Fruit fly (Drosophila melanogaster) whole organism, prepupa: ENCODE data around the gene CG5909.
A peak's percentile ranks its signal among the peaks of the same experiment; 100 is the strongest.

ENCODE experiments used
- Blimp-1 ChIP-seq: fragments of 200-800 bp; sonication (Bioruptor generic); optimal IDR thresholded peaks from 3 replicates; lab custom pipeline; 2017; ENCODE audit warnings: missing biosample characterization, missing genetic modification characterization, mild to moderate bottlenecking, moderate library complexity, missing genetic modification reagents
- CG11762 ChIP-seq: fragments of 200-800 bp; sonication (Bioruptor generic); optimal IDR thresholded peaks from 3 replicates; lab custom pipeline; 2016; ENCODE audit warnings: missing biosample characterization, missing genetic modification characterization; ENCODE audit not compliant: insufficient read depth
- CG11902 ChIP-seq: fragments of 200-800 bp; sonication (Bioruptor generic); optimal IDR thresholded peaks from 3 replicates; lab custom pipeline; 2016; ENCODE audit warnings: missing biosample characterization, missing genetic modification characterization
- CG15336 ChIP-seq: fragments of 200-800 bp; sonication (Bioruptor generic); IDR thresholded peaks from 2 replicates; pipeline ENCODE4 v1.3.6; 2022; ENCODE audit warnings: missing biosample characterization, missing genetic modification characterization
- CG16779 ChIP-seq: fragments of 200-800 bp; sonication (Bioruptor generic); optimal IDR thresholded peaks from 3 replicates; lab custom pipeline; 2017; ENCODE audit warnings: missing biosample characterization, mild to moderate bottlenecking, missing genetic modification characterization
- CG3032 ChIP-seq: fragments of 200-800 bp; optimal IDR thresholded peaks from 2 replicates; lab custom pipeline; 2019; ENCODE audit warnings: missing biosample characterization, mild to moderate bottlenecking, missing genetic modification characterization, moderate library complexity
- CG34406 ChIP-seq: fragments of 200-800 bp; sonication (Bioruptor generic); optimal IDR thresholded peaks from 3 replicates; lab custom pipeline; 2016; ENCODE audit warnings: missing biosample characterization, missing genetic modification characterization
- CG6163 ChIP-seq: fragments of 200-800 bp; sonication (Bioruptor generic); IDR thresholded peaks from 3 replicates; pipeline ENCODE4 v1.3.6; 2022; ENCODE audit warnings: missing biosample characterization, missing genetic modification characterization
- CG6276 ChIP-seq: fragments of 200-800 bp; sonication (Bioruptor generic); optimal IDR thresholded peaks from 2 replicates; lab custom pipeline; 2017; ENCODE audit warnings: missing biosample characterization, mild to moderate bottlenecking, missing genetic modification characterization
- CG6792 ChIP-seq: fragments of 200-800 bp; sonication (Bioruptor generic); optimal IDR thresholded peaks from 3 replicates; lab custom pipeline; 2016; ENCODE audit warnings: missing biosample characterization, missing genetic modification characterization
- CG6808 ChIP-seq: fragments of 200-800 bp; sonication (Bioruptor generic); optimal IDR thresholded peaks from 3 replicates; lab custom pipeline; 2017; ENCODE audit warnings: missing biosample characterization, missing genetic modification characterization, mild to moderate bottlenecking, moderate library complexity, missing genetic modification reagents
- CG6854 ChIP-seq: fragments of 200-800 bp; sonication (Bioruptor generic); optimal IDR thresholded peaks from 2 replicates; lab custom pipeline; 2017; ENCODE audit warnings: missing biosample characterization, mild to moderate bottlenecking, missing genetic modification characterization
- CG7368 ChIP-seq: fragments of 200-800 bp; sonication (Bioruptor generic); optimal IDR thresholded peaks from 3 replicates; lab custom pipeline; 2016; ENCODE audit warnings: missing biosample characterization, missing genetic modification characterization
- CG8632 ChIP-seq: fragments of 200-800 bp; sonication (Bioruptor generic); optimal IDR thresholded peaks from 3 replicates; lab custom pipeline; 2016; ENCODE audit warnings: missing biosample characterization, missing genetic modification characterization
- CG9139 ChIP-seq: fragments of 200-800 bp; sonication (Bioruptor generic); optimal IDR thresholded peaks from 3 replicates; lab custom pipeline; 2017; ENCODE audit warnings: missing biosample characterization, mild to moderate bottlenecking, missing genetic modification characterization
- Eip78C ChIP-seq: fragments of 200-800 bp; sonication (Bioruptor generic); peaks from one replicate; lab custom pipeline; 2016; ENCODE audit warnings: missing biosample characterization, missing genetic modification characterization
- Ets96B ChIP-seq: fragments of 200-800 bp; optimal IDR thresholded peaks from 2 replicates; lab custom pipeline; 2019; ENCODE audit warnings: missing biosample characterization, mild to moderate bottlenecking, missing genetic modification characterization, moderate library complexity
- Hr38 ChIP-seq: sonication (Bioruptor generic); optimal IDR thresholded peaks from 2 replicates; lab custom pipeline; 2016; ENCODE audit warnings: missing biosample characterization, missing genetic modification characterization
- Met ChIP-seq: fragments of 200-800 bp; sonication (Bioruptor generic); optimal IDR thresholded peaks from 3 replicates; lab custom pipeline; 2016; ENCODE audit warnings: missing biosample characterization, missing genetic modification characterization
- Sox102F ChIP-seq: fragments of 200-800 bp; sonication (Bioruptor generic); optimal IDR thresholded peaks from 2 replicates; lab custom pipeline; 2016; ENCODE audit warnings: missing biosample characterization, mild to moderate bottlenecking, missing genetic modification characterization
- Sox14 ChIP-seq: fragments of 200-800 bp; sonication (Bioruptor generic); optimal IDR thresholded peaks from 3 replicates; lab custom pipeline; 2016; ENCODE audit warnings: missing biosample characterization, missing genetic modification characterization
- Sox15 ChIP-seq: fragments of 200-800 bp; sonication (Bioruptor generic); optimal IDR thresholded peaks from 3 replicates; lab custom pipeline; 2016; ENCODE audit warnings: missing biosample characterization, missing genetic modification characterization
- acj6 ChIP-seq: fragments of 200-800 bp; sonication (Bioruptor generic); optimal IDR thresholded peaks from 3 replicates; lab custom pipeline; 2016; ENCODE audit warnings: missing biosample characterization, missing genetic modification characterization
- cyc ChIP-seq: fragments of 200-800 bp; sonication (Bioruptor generic); optimal IDR thresholded peaks from 3 replicates; lab custom pipeline; 2016; ENCODE audit warnings: missing biosample characterization, missing genetic modification characterization
- dac ChIP-seq: fragments of 200-800 bp; sonication (Bioruptor generic); optimal IDR thresholded peaks from 2 replicates; lab custom pipeline; 2017; ENCODE audit warnings: missing biosample characterization, mild to moderate bottlenecking, missing genetic modification characterization
- dsx ChIP-seq: fragments of 200-800 bp; optimal IDR thresholded peaks from 3 replicates; lab custom pipeline; 2019; ENCODE audit warnings: missing biosample characterization, mild to moderate bottlenecking, missing genetic modification characterization, moderate library complexity; ENCODE audit not compliant: poor library complexity, severe bottlenecking
- esn ChIP-seq: fragments of 200-800 bp; sonication (Bioruptor generic); optimal IDR thresholded peaks from 2 replicates; lab custom pipeline; 2016; ENCODE audit warnings: missing biosample characterization, mild to moderate bottlenecking, missing genetic modification characterization, moderate library complexity
- fd59A ChIP-seq: fragments of 200-800 bp; sonication (Bioruptor generic); optimal IDR thresholded peaks from 2 replicates; lab custom pipeline; 2017; ENCODE audit warnings: missing biosample characterization, mild to moderate bottlenecking, missing genetic modification characterization, missing genetic modification reagents
- fkh ChIP-seq: fragments of 200-800 bp; sonication (Bioruptor generic); optimal IDR thresholded peaks from 3 replicates; lab custom pipeline; 2017; ENCODE audit warnings: missing biosample characterization, mild to moderate bottlenecking, missing genetic modification characterization, moderate library complexity
- spab ChIP-seq: fragments of 200-800 bp; sonication (Bioruptor generic); optimal IDR thresholded peaks from 2 replicates; lab custom pipeline; 2017; ENCODE audit warnings: missing biosample characterization, mild to moderate bottlenecking, missing genetic modification characterization, missing genetic modification reagents
- ss ChIP-seq, 2 experiments: fragments of 200-800 bp; sonication (Bioruptor generic); optimal IDR thresholded peaks; 2 replicates in 1 of 2; 3 replicates in 1 of 2; lab custom pipeline; 2017 to 2018; ENCODE audit warnings: mild to moderate bottlenecking in 2 of 2, missing biosample characterization in 2 of 2, missing genetic modification characterization in 2 of 2, moderate library complexity in 1 of 2
- svp ChIP-seq: fragments of 200-800 bp; sonication (Bioruptor generic); peaks from one replicate; lab custom pipeline; 2016; ENCODE audit warnings: missing biosample characterization, missing genetic modification characterization
- topi ChIP-seq: fragments of 200-800 bp; sonication (Bioruptor generic); optimal IDR thresholded peaks from 3 replicates; lab custom pipeline; 2016; ENCODE audit warnings: missing biosample characterization, missing genetic modification characterization
- vri ChIP-seq: fragments of 200-800 bp; sonication (Bioruptor generic); optimal IDR thresholded peaks from 3 replicates; lab custom pipeline; 2016; ENCODE audit warnings: missing biosample characterization, mild to moderate bottlenecking, missing genetic modification characterization

CG5909 gene

dm6 chr3R:27129580-27130385, 31.2 kb upstream of the CG5909 start (continued):
- TF ChIP-seq svp (GFP tag; lab: Kevin White, UChicago), result peak; percentile 91
- TF ChIP-seq CG8632 (GFP tag; lab: Kevin White, UChicago), result peak; percentile 65
- TF ChIP-seq CG16779 (tag; lab: Kevin White, UChicago), result peak; percentile 13
- peak; percentile 71 for TF ChIP-seq CG7368 (GFP tag; lab: Kevin White, UChicago)
- TF ChIP-seq CG9139 (GFP tag; lab: Kevin White, UChicago), result no peak
- peak; percentile 85 for TF ChIP-seq Met (GFP tag; lab: Kevin White, UChicago)
- peak; percentile 83 for TF ChIP-seq esn (GFP tag; lab: Kevin White, UChicago)
- peak; percentile 24 for TF ChIP-seq spab (GFP tag; lab: Kevin White, UChicago)
- TF ChIP-seq dsx, result peak; percentile 67

- TF ChIP-seq CG11762 (no peak), Eip78C (GFP tag; lab: Kevin White, UChicago) (peak; percentile 53), ss (GFP tag; optimal IDR thresholded peaks at IDR 0.05; lab: Kevin White, UChicago) (no peak), CG11902 (no peak), spab (GFP tag; lab: Kevin White, UChicago) (no peak), CG3032 (no peak), CG6792 (GFP tag; lab: Kevin White, UChicago) (no peak), fd59A (no peak), vri (peak; percentile 0)
Observed at dm6 chr3R:27130551-27131161, 30.3 kb upstream of the CG5909 start.

- TF ChIP-seq Blimp-1 (GFP tag; lab: Kevin White, UChicago) (peak; percentile 52), spab (GFP tag; lab: Kevin White, UChicago) (no peak), Hr38 (no peak), cyc (no peak), dac (GFP tag; lab: Kevin White, UChicago) (no peak), CG11902 (no peak), esn (GFP tag; lab: Kevin White, UChicago) (peak; percentile 38), Sox14 (no peak), fkh (GFP tag; lab: Kevin White, UChicago) (peak; percentile 88), vri (peak; percentile 90), CG6808 (GFP tag; lab: Kevin White, UChicago) (no peak), Eip78C (GFP tag; lab: Kevin White, UChicago) (peak; percentile 36), acj6 (GFP tag; lab: Kevin White, UChicago) (no peak), Sox102F (GFP tag; lab: Kevin White, UChicago) (peak; percentile 38), CG15336 (GFP tag; lab: Robert Waterston, UW) (no peak), CG6854 (GFP tag; lab: Kevin White, UChicago) (peak; percentile 7)
Observed at dm6 chr3R:27131408-27131807, 29.6 kb upstream of the CG5909 start.

- TF ChIP-seq CG34406 (GFP tag; lab: Kevin White, UChicago) (no peak), CG6163 (GFP tag; lab: Robert Waterston, UW) (no peak), Sox15 (no peak), CG6276 (GFP tag; lab: Kevin White, UChicago) (no peak), Met (GFP tag; lab: Kevin White, UChicago) (no peak), fkh (GFP tag; lab: Kevin White, UChicago) (no peak), Sox14 (no peak), Ets96B (tag; lab: Kevin White, UChicago) (no peak), topi (no peak), Hr38 (no peak), CG9139 (GFP tag; lab: Kevin White, UChicago) (no peak), CG3032 (no peak)
- TF ChIP-seq, all 60 proteins: peak for 0
Observed at dm6 chr3R:27133992-27134391, 27.0 kb upstream of the CG5909 start.
